Worm (Caenorhabditis elegans): ENCODE measurements around the gene cchl-1.

- TF ChIP-seq mel-28 (tag; optimal IDR thresholded peaks at IDR 0.05; ENCODE audit: borderline replicate concordance) (no peak), F39B2.1 (GFP tag; IDR thresholded peaks at IDR 0.05) (no peak)
These were observed 10.3 kb upstream of the cchl-1 start for ce11 chrII:11246506-11246905.

Data from whole organism, young adult.